Fruit fly (Drosophila melanogaster): Measurements from ENCODE around the gene CG5151.

CG5151 gene

dm6 chr3L:16165356-16166168 lies 1.1 kb upstream of the CG5151 start:
- TF ChIP-seq CG4730 (GFP tag; IDR thresholded peaks at IDR 0.05) (no peak), CG34376 (GFP tag; optimal IDR thresholded peaks at IDR 0.05) (no peak), Camta (GFP tag; optimal IDR thresholded peaks at IDR 0.05) (peak; percentile 46), CG8281 (tag; optimal IDR thresholded peaks at IDR 0.05) (no peak), HLH4C (GFP tag; IDR thresholded peaks at IDR 0.05; ENCODE audit: partially characterized antibody) (no peak), Mad (GFP tag; optimal IDR thresholded peaks at IDR 0.05) (no peak), CG17612 (GFP tag; IDR thresholded peaks at IDR 0.05) (no peak), slp2 (GFP tag; optimal IDR thresholded peaks at IDR 0.05) (no peak), nerfin-2 (GFP tag; IDR thresholded peaks at IDR 0.05; ENCODE audit: partially characterized antibody) (no peak), vvl (GFP tag; IDR thresholded peaks at IDR 0.05) (peak; percentile 60), CG34422 (GFP tag; IDR thresholded peaks at IDR 0.05) (no peak), Hmx (GFP tag; optimal IDR thresholded peaks at IDR 0.05) (peak; percentile 10), CG10267 (tag; optimal IDR thresholded peaks at IDR 0.05) (no peak), CG17328 (GFP tag; IDR thresholded peaks at IDR 0.05) (no peak), maf-S (GFP tag; optimal IDR thresholded peaks at IDR 0.05) (peak; percentile 31), CG3163 (GFP tag; optimal IDR thresholded peaks at IDR 0.05) (peak; percentile 3), toy (GFP tag; IDR thresholded peaks at IDR 0.05) (no peak), sens-2 (GFP tag; IDR thresholded peaks at IDR 0.05) (no peak), CG10543 (GFP tag; optimal IDR thresholded peaks at IDR 0.05) (no peak), nerfin-1 (tag; optimal IDR thresholded peaks at IDR 0.05) (no peak), Bteb2 (GFP tag; optimal IDR thresholded peaks at IDR 0.05) (peak; percentile 68), eve (GFP tag; optimal IDR thresholded peaks at IDR 0.05) (peak in 1 of 2 experiments; percentile 2), Aef1 (GFP tag; IDR thresholded peaks at IDR 0.05) (no peak), bsh (GFP tag; optimal IDR thresholded peaks at IDR 0.05) (no peak), Gug (GFP tag; IDR thresholded peaks at IDR 0.05) (no peak; the same call in 3 of the 4 replicates), lola (GFP tag; optimal IDR thresholded peaks at IDR 0.05) (no peak), CG9817 (tag; optimal IDR thresholded peaks at IDR 0.05) (peak; percentile 25), Poxn (GFP tag; IDR thresholded peaks at IDR 0.05) (no peak), bab2 (GFP tag; optimal IDR thresholded peaks at IDR 0.05) (peak; percentile 51), CrebB (tag; optimal IDR thresholded peaks at IDR 0.05) (no peak), Bdp1 (GFP tag; optimal IDR thresholded peaks at IDR 0.05) (no peak), Taf1 (GFP tag; IDR thresholded peaks at IDR 0.05) (no peak), fu2 (GFP tag; optimal IDR thresholded peaks at IDR 0.05) (peak; percentile 61), az2 (GFP tag; optimal IDR thresholded peaks at IDR 0.05) (peak; percentile 33), danr (GFP tag; IDR thresholded peaks at IDR 0.05) (no peak), Hmr (GFP tag; optimal IDR thresholded peaks at IDR 0.05) (peak; percentile 46), CG17568 (GFP tag; optimal IDR thresholded peaks at IDR 0.05) (no peak), GATAe (GFP tag; conservative IDR thresholded peaks at IDR 0.05) (no peak), CG10366 (GFP tag; IDR thresholded peaks at IDR 0.05) (peak; percentile 37), unpg (GFP tag; optimal IDR thresholded peaks at IDR 0.05) (peak; percentile 8), Ets97D (GFP tag; optimal IDR thresholded peaks at IDR 0.05) (no peak), unc-4 (GFP tag; IDR thresholded peaks at IDR 0.05; ENCODE audit: partially characterized antibody) (no peak), sima (GFP tag; optimal IDR thresholded peaks at IDR 0.05) (no peak), CG12155 (GFP tag; optimal IDR thresholded peaks at IDR 0.05) (peak; percentile 52), CG11504 (tag; optimal IDR thresholded peaks at IDR 0.05) (peak; percentile 57), z (GFP tag; IDR thresholded peaks at IDR 0.05) (no peak), BEAF-32 (GFP tag; optimal IDR thresholded peaks at IDR 0.05) (no peak), Jarid2 (GFP tag; optimal IDR thresholded peaks at IDR 0.05) (no peak), Six4 (GFP tag; optimal IDR thresholded peaks at IDR 0.05) (no peak), stc (GFP tag; IDR thresholded peaks at IDR 0.05) (no peak)
